Worm (Caenorhabditis elegans) whole organism, midembryonic: Measurements from ENCODE around the gene cdh-3.

Experiments
- T22C8.4 ChIP-seq: fragments of 200-800 bp; sonication (Bioruptor generic); IDR thresholded peaks from 2 replicates; pipeline ENCODE4 v1.3.6; 2022; ENCODE audit warnings: missing genetic modification characterization, missing compliant biosample characterization
- cog-1 ChIP-seq: sonication (generic microtip); optimal IDR thresholded peaks from 2 replicates; lab custom pipeline; 2016; ENCODE audit warnings: missing genetic modification characterization, missing compliant biosample characterization
- flt-1 ChIP-seq: fragments of 200-800 bp; sonication (Bioruptor generic); IDR thresholded peaks from 2 replicates; pipeline ENCODE4 v1.3.6; 2022; ENCODE audit warnings: missing genetic modification characterization, missing compliant biosample characterization
- klf-2 ChIP-seq: fragments of 200-800 bp; sonication (Bioruptor generic); conservative IDR thresholded peaks from 2 replicates; pipeline ENCODE4 v1.3.6; 2022; ENCODE audit warnings: missing genetic modification reagents, missing genetic modification characterization, missing compliant biosample characterization
- med-1 ChIP-seq: sonication (generic microtip); optimal IDR thresholded peaks from 2 replicates; lab custom pipeline; 2017; ENCODE audit warnings: missing genetic modification characterization, mild to moderate bottlenecking, missing compliant biosample characterization, antibody characterized with exemption, missing genetic modification reagents; ENCODE audit not compliant: insufficient read depth
- ref-1 ChIP-seq: fragments of 200-800 bp; sonication (Bioruptor generic); conservative IDR thresholded peaks from 2 replicates; pipeline ENCODE4 v1.3.6; 2022; ENCODE audit warnings: missing genetic modification reagents, missing genetic modification characterization, missing compliant biosample characterization
- tab-1 ChIP-seq: fragments of 200-800 bp; sonication (Bioruptor generic); IDR thresholded peaks from 2 replicates; pipeline ENCODE4 v1.3.6; 2022; ENCODE audit warnings: missing genetic modification characterization, missing compliant biosample characterization
- ztf-23 ChIP-seq: fragments of 200-800 bp; sonication (Bioruptor generic); IDR thresholded peaks from 2 replicates; pipeline ENCODE4 v1.3.6; 2022; ENCODE audit warnings: missing genetic modification reagents, missing genetic modification characterization, missing compliant biosample characterization
- ztf-29 ChIP-seq: fragments of 200-800 bp; sonication (Bioruptor generic); IDR thresholded peaks from 2 replicates; pipeline ENCODE4 v1.3.6; 2022; ENCODE audit warnings: missing genetic modification reagents, missing genetic modification characterization, missing compliant biosample characterization

DNA sequence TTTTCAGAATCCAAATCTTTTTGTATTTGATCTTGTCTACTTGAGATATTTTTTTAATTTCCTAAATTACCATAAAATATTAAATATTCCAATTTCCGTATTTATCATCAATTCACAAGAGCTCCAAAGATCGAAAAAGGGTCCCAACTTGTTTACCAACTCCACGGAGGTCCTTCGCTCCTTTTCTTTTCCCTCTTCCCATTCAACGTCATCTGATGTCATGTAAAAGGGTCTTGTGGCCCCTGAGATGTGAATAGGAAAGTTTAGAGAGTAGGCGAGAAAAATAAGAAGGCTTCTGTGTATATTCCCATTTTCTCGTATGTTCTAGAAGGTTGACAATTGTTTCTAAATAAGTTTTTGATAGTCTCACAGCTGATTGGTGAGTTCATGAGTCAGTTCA lies 31.2 kb downstream of the cdh-3 start:
- TF ChIP-seq klf-2 (GFP tag; lab: Robert Waterston, UW) = no peak
- no peak for TF ChIP-seq med-1 (GFP tag; lab: Kevin White, UChicago)
- no peak for TF ChIP-seq flt-1 (GFP tag; lab: Robert Waterston, UW)
- TF ChIP-seq T22C8.4 = no peak
- no peak for TF ChIP-seq ztf-29 (GFP tag; lab: Robert Waterston, UW)
- no peak for TF ChIP-seq ztf-23
- TF ChIP-seq cog-1 (tag; lab: Kevin White, UChicago) = no peak
- TF ChIP-seq tab-1 (GFP tag; lab: Robert Waterston, UW) = no peak
- no peak for TF ChIP-seq ref-1 (GFP tag; lab: Robert Waterston, UW)
